Fruit fly (Drosophila melanogaster): Measurements from ENCODE around the gene CG9630.
A peak's percentile ranks its signal among the peaks of the same experiment; 100 is the strongest.

Gene CG9630

DNA sequence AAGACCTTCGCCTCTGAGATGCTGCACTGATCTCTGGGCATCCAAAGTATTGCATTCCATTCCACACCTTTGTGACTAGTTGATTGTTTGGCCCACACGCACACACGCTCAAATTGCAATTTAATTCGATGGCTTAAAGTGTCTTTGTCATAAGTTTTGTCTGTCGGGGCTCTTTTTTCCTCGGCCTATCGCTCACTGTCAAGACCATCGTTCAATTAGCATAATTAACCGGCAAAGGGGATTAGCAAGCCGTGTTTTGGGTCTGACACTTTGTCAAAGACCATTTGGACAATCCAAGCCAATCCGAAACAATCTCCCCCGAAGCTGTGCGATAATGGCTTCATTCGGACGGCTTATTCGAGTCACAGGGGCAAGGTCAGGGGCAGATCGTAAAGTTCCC, 15.3 kb downstream of the CG9630 start:
- no peak for TF ChIP-seq CG17801 (GFP tag; optimal IDR thresholded peaks at IDR 0.05; ENCODE audit: partially characterized antibody)

DNA sequence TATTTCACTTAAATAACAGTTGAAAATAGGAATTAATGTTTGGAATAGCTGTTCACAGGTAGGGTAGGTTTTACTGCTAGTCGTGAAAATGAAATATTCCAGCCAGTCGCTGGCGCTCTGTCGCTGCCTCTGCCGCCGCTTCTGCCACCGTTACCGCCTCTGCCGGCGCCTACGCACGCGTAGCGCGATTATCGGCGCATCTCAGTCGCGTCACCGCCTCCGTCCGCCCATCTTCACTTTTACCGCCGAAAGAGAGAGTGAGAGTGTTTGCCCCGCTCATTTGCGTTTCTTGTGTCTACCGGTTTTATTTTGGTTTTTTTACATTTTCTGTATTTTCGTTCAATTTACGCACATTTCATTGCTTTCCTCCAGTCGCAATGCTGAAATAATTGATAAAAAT, 18.2 kb downstream of the CG9630 start:
- no peak for TF ChIP-seq CG17801 (GFP tag; optimal IDR thresholded peaks at IDR 0.05; ENCODE audit: partially characterized antibody)

DNA sequence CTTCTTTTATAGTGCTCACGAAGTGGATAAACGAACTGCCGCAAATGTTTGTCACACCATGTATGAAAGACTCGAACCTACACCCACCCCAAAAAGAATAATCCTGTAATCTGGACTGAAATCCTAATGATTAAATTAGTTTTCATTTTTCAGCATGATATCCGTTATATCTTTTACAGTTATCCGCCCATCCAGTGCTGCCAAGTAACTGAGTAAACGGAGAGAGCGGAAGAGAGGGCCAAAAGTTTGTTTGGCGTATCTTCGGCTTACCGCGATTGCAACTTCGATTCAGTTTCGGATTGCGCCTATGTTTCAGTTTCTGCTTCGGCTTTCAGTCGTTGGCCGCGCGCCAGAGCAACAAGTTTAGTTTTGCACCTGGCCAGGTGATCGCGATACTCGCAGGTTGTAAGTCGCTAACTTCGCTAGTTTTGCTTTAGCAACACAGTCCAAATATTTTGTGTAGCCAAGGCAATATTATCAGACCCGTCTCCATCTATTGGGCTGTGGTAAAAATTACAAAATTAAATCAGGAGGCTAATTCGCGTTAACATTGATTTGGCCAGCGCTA, 19.4 kb downstream of the CG9630 start, which contains the start of gene mtg:
Gene mtg, plus strand, starts transcription at position 332 of the 568 bp plus-strand sequence.
- TF ChIP-seq CG17801 (GFP tag; optimal IDR thresholded peaks at IDR 0.05; ENCODE audit: partially characterized antibody): no peak

DNA sequence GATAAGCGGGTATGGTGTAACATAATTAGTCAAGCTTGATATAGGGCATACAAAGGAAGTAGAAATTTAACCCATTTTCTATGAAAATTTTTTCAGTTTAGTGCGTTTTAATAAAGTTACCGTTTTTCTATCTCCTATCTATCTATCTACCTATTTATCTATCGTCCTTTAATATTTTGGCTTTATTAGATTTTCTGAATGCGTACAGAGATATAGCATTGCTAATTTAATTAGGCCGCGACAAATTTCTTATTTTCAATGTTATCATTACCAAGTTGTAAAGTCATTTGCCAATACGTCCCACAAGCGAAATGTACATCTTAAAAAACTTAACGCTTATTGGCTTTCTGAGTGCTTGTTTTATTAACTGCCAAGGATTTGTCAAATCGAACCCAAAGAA, 21.6 kb downstream of the CG9630 start, which contains the start of gene CG15864:
Gene CG15864, plus strand, starts transcription at position 301 of the 400 bp plus-strand sequence.
- TF ChIP-seq CG17801 (GFP tag; optimal IDR thresholded peaks at IDR 0.05; ENCODE audit: partially characterized antibody): no peak

DNA sequence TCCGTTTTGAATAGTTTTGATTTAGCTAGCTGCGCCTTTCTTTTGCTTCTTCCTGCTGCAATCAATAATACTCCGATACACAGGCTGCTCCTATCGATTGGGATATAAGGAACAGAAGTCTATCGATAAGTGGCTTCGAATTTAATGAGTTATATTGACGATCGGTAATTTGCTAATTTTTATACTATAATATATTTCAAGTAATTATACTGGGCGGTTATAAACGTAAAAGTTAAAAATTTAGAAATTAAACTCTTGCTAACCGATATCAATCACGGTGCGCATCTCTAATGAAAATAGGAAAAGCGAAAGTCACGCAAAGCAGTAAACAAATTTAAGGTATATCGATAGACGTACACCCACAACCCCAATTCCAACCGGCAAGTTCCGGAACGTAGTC, 26.0 kb downstream of the CG9630 start, which contains the start of the genes CG9636, CG18749 and CG33722:
Gene CG9636, minus strand, starts transcription at position 73 of the 400 bp plus-strand sequence.
Gene CG18749, plus strand, starts transcription at position 336 of the 400 bp plus-strand sequence.
Gene CG33722, plus strand, starts transcription at position 336 of the 400 bp plus-strand sequence.
- peak; percentile 68 for TF ChIP-seq CG17801 (GFP tag; optimal IDR thresholded peaks at IDR 0.05; ENCODE audit: partially characterized antibody)

DNA sequence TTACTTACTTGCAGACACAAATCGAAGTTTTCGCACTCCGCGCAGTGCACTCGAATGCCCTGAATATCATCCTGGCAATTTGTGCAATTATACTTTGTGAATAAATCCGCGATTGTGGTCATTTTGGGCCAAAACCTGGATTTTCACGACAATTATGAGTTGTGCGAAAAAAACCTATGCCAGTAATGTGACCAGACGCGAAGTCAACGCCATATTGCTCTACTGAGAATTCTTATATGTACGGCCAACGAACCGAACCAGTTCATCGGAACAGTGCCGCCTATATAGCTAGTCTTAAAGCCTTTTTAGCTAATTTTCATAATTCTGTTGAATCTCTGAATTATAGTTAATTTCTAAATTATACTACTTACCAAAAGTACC, 29.4 kb downstream of the CG9630 start, which contains the start of gene Ada2b:
Gene Ada2b, minus strand, starts transcription at position 214 of the 381 bp plus-strand sequence.
- TF ChIP-seq CG17801 (GFP tag; optimal IDR thresholded peaks at IDR 0.05; ENCODE audit: partially characterized antibody): no peak

DNA sequence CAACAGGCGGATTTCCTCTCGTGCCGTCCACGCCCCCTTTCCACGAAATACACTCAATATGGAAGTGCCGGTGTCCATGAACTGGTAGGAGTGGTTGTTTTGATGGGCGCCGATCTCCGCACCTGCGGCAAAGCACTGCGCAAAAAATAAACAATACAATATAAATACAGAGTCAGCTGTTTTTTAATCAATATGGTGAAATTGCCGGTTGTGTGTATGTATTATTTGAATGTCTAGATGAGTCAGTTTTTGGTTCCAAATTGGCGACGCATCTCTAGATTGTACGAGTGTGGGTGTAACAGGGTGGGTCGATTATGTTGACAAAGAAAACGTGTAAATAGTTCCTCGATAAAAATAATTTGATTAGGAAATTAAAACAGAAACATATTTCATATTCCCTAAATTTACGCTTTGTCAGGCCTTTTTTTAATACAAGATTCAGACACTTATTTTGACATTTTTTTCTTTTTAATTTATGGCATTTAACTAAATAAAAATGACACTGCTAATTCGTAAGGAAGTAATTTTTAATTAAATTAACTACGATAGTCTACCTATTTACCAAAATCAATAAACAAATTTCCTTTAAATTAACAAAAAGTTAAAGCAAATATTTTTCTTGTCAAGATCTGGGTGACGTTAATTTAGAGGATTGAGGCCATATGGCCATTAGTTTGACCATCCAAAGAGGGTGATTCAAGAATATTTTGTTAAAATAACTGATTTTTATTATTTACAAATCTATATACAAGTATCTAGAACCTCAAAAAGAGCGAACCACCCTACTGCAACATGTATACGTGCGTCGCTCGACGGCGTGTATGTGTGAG, 30.0 kb downstream of the CG9630 start:
- TF ChIP-seq CG17801 (GFP tag; optimal IDR thresholded peaks at IDR 0.05; ENCODE audit: partially characterized antibody): peak; percentile 86

DNA sequence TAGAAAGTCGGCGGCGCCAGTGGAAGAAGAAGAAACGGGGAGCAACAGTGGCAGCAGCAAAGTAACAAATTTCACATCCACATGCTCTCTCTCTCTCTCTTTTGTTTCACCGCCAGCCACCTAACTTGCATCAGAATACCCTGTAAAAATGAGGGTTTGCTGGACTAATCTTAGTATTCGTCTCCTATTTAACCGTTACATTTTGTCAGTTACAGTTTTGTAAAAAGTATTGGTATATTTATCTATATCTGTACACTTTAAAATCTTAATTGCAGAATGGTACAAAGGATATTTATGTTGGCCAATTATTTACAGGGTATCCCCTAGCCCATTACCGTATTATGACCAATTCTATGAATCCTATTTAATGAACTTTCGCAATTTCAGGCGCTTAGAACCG, 35.8 kb downstream of the CG9630 start:
- no peak for TF ChIP-seq CG17801 (GFP tag; optimal IDR thresholded peaks at IDR 0.05; ENCODE audit: partially characterized antibody)

DNA sequence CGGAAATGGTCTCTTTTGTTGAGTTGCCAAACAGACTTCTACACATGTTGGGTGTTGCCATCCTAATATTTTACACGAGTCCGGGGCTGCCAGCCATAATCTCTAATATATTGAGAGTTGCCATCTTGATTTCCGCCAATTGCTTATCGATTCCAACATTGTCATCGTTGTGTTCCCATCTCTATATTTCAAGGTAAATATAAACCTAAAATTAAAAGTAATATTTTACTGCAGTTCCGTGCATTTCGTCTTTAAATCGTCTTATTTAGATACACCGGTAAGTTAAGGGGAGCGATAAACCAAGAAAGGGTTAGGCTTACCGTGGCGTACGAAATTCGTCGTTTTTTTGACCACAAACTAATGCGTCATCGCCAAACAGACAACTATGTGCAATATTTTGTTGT, 36.3 kb downstream of the CG9630 start, which contains the start of gene PolI:
Gene PolI, plus strand, starts transcription at position 138 of the 404 bp plus-strand sequence.
- peak; percentile 26 for TF ChIP-seq CG17801 (GFP tag; optimal IDR thresholded peaks at IDR 0.05; ENCODE audit: partially characterized antibody)

DNA sequence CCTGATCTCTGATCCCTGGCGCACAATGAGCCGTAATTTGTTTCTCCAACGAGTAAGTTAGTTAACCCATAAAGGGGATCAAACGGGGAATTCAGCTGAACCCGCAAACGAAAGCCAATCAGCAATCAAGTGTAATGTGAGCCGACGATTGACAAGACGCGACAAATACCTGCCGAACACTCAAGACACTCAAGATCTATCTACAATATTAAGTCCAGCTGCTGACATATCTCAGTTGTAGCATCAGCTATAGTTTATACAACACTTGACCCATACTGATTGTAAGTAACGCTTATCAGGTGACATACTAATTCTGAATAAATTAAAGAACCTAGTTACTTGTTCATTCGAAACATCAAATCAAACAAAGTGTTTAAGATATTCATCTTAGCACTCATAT, 42.4 kb downstream of the CG9630 start:
- no peak for TF ChIP-seq CG17801 (GFP tag; optimal IDR thresholded peaks at IDR 0.05; ENCODE audit: partially characterized antibody)

DNA sequence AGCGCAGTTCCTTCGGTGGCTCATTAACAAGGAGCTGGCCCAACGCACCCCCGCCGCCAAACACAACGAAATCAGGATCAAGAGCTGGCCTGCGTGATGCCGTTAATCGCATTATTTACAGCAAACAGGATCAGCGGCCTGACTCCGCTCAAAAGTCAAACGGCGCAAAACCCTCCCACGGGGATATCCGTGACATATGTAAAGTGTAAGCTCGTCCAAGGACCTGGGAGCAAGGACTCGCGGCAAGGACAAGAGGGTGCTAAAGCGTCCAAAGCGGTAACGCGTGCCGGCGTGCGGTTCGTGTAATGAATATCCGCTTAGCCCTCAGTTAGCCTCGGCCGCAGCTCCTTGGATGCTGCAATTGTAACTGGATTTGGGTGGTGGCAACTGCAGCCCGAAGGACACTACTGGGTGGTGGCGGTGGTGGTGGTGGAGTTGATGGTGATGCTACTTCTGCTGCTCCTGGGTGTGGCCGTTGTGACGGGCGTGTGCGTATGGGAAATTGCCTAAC, 44.2 kb downstream of the CG9630 start:
- no peak for TF ChIP-seq CG17801 (GFP tag; optimal IDR thresholded peaks at IDR 0.05; ENCODE audit: partially characterized antibody)

DNA sequence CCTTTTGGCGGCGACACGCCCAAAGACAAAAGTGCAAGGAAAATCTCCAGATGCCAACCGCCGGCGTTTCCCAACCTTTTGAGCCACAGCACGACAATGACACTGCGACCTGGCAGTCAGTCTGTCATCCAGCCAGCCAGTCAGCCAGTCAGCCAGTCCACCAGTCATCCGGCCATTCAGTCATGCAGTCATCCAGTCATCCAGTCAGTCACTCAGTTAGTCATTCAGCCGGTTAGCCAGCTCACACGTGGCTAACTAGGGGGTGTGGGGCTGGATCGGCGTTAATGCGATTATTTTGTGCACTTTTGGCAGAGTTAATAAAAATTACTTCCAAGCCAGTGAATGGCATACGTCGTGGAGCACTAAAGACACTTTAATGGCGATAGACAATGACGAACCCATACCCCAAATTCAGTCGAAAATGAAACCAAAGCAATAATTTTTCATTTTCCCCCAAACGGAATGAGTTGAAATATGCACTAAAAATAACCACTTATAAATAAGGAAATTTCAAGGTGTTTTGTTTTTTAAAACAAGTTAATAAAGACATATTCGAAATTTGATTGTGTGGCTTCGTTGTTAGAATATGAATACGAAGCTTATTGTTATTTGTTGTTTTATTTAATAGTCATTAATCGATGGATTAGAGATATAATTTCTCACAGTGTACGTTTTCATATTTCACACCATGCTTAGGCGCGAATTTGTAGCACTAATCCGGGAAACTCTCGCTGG, 44.8 kb downstream of the CG9630 start:
- TF ChIP-seq CG17801 (GFP tag; optimal IDR thresholded peaks at IDR 0.05; ENCODE audit: partially characterized antibody): no peak

DNA sequence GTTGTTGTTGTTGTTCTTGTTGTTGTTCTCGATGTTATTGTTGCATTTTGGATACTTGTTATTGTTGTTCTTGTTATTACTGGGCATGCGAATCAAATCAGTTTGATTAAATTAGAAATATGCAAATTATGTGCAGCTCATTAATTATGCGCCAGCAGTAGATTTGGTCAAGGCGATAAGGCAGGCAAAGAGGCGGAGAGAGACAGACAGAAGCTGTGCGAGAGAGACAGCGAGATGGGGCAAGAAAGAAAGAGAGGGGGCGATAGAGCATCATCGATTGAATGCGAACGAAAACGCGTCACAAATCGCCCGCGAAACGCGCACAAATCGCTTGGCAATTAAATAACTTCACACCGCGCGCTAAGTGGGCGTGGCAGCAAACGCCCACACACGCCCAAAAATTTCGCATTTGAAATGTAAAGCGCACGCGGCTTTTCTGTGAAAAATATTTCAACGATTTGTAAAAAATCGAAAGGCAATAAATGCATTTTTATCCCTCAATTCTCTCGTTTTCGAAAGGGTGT, 46.6 kb downstream of the CG9630 start:
- no peak for TF ChIP-seq CG17801 (GFP tag; optimal IDR thresholded peaks at IDR 0.05; ENCODE audit: partially characterized antibody)

DNA sequence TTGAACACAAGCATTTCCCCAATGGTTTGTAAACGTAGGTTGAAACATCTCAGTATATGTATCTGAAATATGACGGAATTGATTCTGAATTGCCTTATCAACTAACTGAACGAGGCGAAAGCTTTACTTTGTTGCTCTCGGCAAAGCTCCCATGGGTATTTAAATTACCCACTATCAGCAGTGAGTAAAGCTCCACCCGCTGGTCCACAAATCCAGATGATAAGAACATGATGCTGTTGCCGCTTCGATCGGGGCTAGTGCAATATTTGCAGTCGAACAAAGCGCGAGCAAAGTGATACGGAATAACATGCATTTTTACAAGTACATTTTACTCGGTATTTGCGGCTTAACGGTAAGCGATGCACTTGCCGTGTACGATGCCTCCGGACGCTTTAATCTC, 49.8 kb downstream of the CG9630 start, which contains the start of gene CG18249:
Gene CG18249, plus strand, starts transcription at position 256 of the 400 bp plus-strand sequence.
- no peak for TF ChIP-seq CG17801 (GFP tag; optimal IDR thresholded peaks at IDR 0.05; ENCODE audit: partially characterized antibody)
